Fruit fly (Drosophila melanogaster) S2 (cell line): ENCODE measurements around the gene CG32532.

Source experiments
- CG8478 ChIP-seq: fragments of >200 bp; optimal IDR thresholded peaks from 2 replicates; lab custom pipeline; 2018
- CTCF ChIP-seq, 2 experiments: fragments of >200 bp; optimal IDR thresholded peaks; 2 replicates each; lab custom pipeline; 2018

DNA sequence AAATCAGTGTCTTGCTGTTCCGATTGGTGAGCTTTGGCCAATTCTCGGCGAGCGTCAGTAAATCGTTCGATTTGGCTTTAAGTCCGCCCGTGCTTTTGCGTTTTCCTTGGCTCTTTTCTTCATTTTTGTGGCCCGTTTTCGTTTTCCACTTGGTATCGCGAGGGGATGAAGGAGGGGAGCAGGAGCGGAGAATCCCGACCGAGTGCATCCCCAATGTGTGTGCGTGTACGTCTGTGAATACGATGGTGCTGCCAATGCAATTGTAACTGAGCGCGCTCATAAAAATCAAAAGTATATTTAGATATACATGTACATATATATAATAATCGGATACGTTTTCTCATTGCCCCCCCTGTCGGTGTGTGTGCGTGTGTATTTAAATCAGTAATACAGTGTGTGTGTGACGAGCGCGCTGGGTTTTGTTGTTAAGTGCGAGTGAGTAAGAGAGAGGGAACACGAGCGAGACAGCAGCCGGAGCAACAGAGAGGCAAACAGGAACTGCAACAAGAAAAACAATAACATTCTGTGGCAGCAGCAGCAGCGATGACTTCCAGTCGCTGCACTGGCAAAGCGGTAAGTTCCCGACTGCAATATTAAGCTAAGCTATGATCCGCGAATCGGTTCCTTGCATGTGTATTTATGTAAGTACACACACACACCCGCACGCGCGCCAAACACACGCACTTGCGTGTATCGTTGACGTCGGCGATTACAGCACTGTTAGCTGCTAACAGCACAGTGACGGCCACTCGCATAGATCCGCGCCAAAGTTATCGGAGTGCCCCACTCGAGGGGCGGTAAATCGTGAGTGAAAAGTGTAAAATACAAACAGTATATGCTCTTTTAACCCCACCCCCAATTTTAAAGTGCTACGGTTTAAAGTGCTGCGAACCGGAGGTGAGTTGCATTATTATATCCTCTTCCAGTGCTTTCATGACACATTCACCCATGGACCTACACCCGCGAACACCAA lies 51.4 kb downstream of the CG32532 start:
- TF ChIP-seq CTCF (optimal IDR thresholded peaks at IDR 0.05; lab: Kevin White, UChicago) (no peak), CG8478 (lab: Kevin White, UChicago) (no peak)
